Worm (Caenorhabditis elegans) whole organism, early embryonic: ENCODE measurements around the gene W09C2.10.

ENCODE experiments used
- B0310.2 ChIP-seq: sonication (generic microtip); optimal IDR thresholded peaks from 2 replicates; lab custom pipeline; 2016; ENCODE audit warnings: mild to moderate bottlenecking, missing genetic modification characterization, missing compliant biosample characterization
- F13C5.2 ChIP-seq: sonication (generic microtip); optimal IDR thresholded peaks from 2 replicates; lab custom pipeline; 2017; ENCODE audit warnings: mild to moderate bottlenecking, missing genetic modification characterization, inconsistent platforms, missing compliant biosample characterization
- aly-1 ChIP-seq: sonication (generic microtip); optimal IDR thresholded peaks from 2 replicates; lab custom pipeline; 2016; ENCODE audit warnings: missing genetic modification characterization, missing compliant biosample characterization
- ama-1 ChIP-seq: fragments of 150-350 bp; optimal IDR thresholded peaks from 2 replicates; lab custom pipeline; 2014
- ceh-13 ChIP-seq: fragments of 200-800 bp; sonication (Bioruptor generic); optimal IDR thresholded peaks from 2 replicates; lab custom pipeline; 2018; ENCODE audit warnings: mild to moderate bottlenecking, missing genetic modification characterization, missing compliant biosample characterization
- ceh-36 ChIP-seq: sonication (generic microtip); optimal IDR thresholded peaks from 2 replicates; lab custom pipeline; 2016; ENCODE audit warnings: missing genetic modification characterization, inconsistent platforms, missing compliant biosample characterization
- ets-7 ChIP-seq: sonication (generic microtip); optimal IDR thresholded peaks from 2 replicates; lab custom pipeline; 2016; ENCODE audit warnings: missing genotype, missing genetic modification characterization, missing compliant biosample characterization
- flt-1 ChIP-seq: fragments of 200-800 bp; sonication (Bioruptor generic); IDR thresholded peaks from 2 replicates; pipeline ENCODE4 v1.3.6; 2022; ENCODE audit warnings: missing genetic modification characterization, missing compliant biosample characterization
- hmbx-1 ChIP-seq: sonication (generic microtip); optimal IDR thresholded peaks from 2 replicates; lab custom pipeline; 2016; ENCODE audit warnings: mild to moderate bottlenecking, missing genetic modification characterization, missing compliant biosample characterization
- hmg-4 ChIP-seq: fragments of 200-800 bp; sonication (Bioruptor generic); optimal IDR thresholded peaks from 2 replicates; lab custom pipeline; 2018; ENCODE audit warnings: mild to moderate bottlenecking, missing genetic modification characterization, missing compliant biosample characterization
- hnd-1 ChIP-seq: sonication (generic microtip); optimal IDR thresholded peaks from 2 replicates; lab custom pipeline; 2016; ENCODE audit warnings: missing genetic modification characterization, missing compliant biosample characterization
- pes-1 ChIP-seq: fragments of 200-800 bp; sonication (Bioruptor generic); IDR thresholded peaks from 2 replicates; pipeline ENCODE4 v1.3.6; 2022; ENCODE audit warnings: missing genetic modification reagents, missing genetic modification characterization, missing compliant biosample characterization
- scrt-1 ChIP-seq: fragments of 200-800 bp; sonication (Bioruptor generic); IDR thresholded peaks from 2 replicates; pipeline ENCODE4 v1.3.6; 2022; ENCODE audit warnings: missing genetic modification characterization, missing compliant biosample characterization
- sea-1 ChIP-seq: fragments of 200-800 bp; sonication (Bioruptor generic); conservative IDR thresholded peaks from 2 replicates; pipeline ENCODE4 v1.3.6; 2022; ENCODE audit warnings: missing genetic modification characterization, missing compliant biosample characterization
- tbx-11 ChIP-seq: fragments of 200-800 bp; sonication (Bioruptor generic); IDR thresholded peaks from 2 replicates; pipeline ENCODE4 v1.3.6; 2022; ENCODE audit warnings: missing genetic modification characterization, missing compliant biosample characterization
- tbx-37 ChIP-seq: fragments of 200-800 bp; sonication (Bioruptor generic); conservative IDR thresholded peaks from 2 replicates; pipeline ENCODE4 v1.3.6; 2022; ENCODE audit warnings: missing genetic modification reagents, missing genetic modification characterization, missing compliant biosample characterization
- tra-4 ChIP-seq: sonication (generic microtip); optimal IDR thresholded peaks from 2 replicates; lab custom pipeline; 2017; ENCODE audit warnings: missing genetic modification characterization, missing compliant biosample characterization

Gene W09C2.10

ce11 chrIV:9667084-9667483 is 42.2 kb upstream of the W09C2.10 start:
- TF ChIP-seq flt-1 (no peak), hmg-4 (GFP tag; lab: Kevin White, UChicago) (no peak), F13C5.2 (tag; lab: Kevin White, UChicago) (no peak), ceh-36 (tag; lab: Kevin White, UChicago) (no peak), pes-1 (no peak), scrt-1 (GFP tag; lab: Robert Waterston, UW) (no peak), hnd-1 (tag; lab: Kevin White, UChicago) (no peak), tra-4 (no peak), sea-1 (GFP tag; lab: Robert Waterston, UW) (no peak), tbx-11 (no peak), B0310.2 (no peak), aly-1 (tag; lab: Kevin White, UChicago) (no peak), ama-1 (lab: Kevin White, UChicago) (no peak), hmbx-1 (tag; lab: Kevin White, UChicago) (no peak), tbx-37 (GFP tag; lab: Robert Waterston, UW) (no peak), ets-7 (tag; lab: Kevin White, UChicago) (no peak), ceh-13 (no peak)

DNA sequence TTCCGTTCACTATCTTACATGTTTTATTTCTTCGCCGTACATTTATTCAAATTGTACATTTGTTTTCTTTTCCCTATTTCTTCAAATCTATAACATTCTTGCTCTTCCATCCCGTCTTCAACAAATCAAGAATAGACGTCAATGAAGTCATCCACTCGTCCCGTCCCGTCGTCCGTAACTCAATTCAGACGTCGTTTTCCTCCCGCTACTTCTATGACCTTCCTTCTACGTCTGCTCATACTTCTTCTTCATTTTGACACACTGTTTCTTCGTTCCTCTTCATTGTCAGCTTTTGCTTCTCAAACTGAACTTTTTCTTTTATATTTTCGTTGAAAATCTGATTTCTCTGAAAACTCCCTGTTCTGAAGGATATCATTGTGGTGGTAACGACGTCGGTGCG is 35.1 kb upstream of the W09C2.10 start:
- TF ChIP-seq sea-1 (GFP tag; lab: Robert Waterston, UW) (no peak), hnd-1 (tag; lab: Kevin White, UChicago) (no peak), F13C5.2 (tag; lab: Kevin White, UChicago) (no peak)

DNA sequence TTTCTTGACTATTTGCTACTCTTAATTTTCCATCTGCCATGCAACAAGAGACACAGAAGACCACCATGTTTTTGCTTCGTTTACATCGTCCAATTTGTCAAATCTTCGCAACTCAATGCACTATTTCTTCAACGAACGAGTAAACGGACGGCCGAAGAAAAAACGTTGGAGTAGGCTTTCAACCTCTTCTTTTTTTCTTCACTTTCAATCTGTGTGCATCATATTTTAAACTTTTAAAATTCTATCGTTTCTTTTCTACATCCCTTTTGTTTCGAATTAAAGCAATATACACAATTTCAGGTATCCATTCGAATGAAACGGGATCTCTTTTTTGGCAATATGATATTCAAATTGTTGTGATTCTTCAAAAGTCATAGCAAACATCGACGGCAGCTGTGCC is 32.9 kb upstream of the W09C2.10 start, which contains the start of gene acc-1:
Gene acc-1, plus strand, starts transcription at position 301 of the 400 bp plus-strand sequence.
- TF ChIP-seq ets-7 (tag; lab: Kevin White, UChicago) (no peak), aly-1 (tag; lab: Kevin White, UChicago) (no peak), ceh-36 (tag; lab: Kevin White, UChicago) (no peak), tbx-37 (GFP tag; lab: Robert Waterston, UW) (no peak), scrt-1 (GFP tag; lab: Robert Waterston, UW) (no peak), sea-1 (GFP tag; lab: Robert Waterston, UW) (no peak), F13C5.2 (tag; lab: Kevin White, UChicago) (no peak), hnd-1 (tag; lab: Kevin White, UChicago) (no peak), hmg-4 (GFP tag; lab: Kevin White, UChicago) (no peak), pes-1 (no peak), ceh-13 (no peak)

ce11 chrIV:9655556-9655955 is 30.7 kb upstream of the W09C2.10 start:
- TF ChIP-seq tra-4 (no peak), scrt-1 (GFP tag; lab: Robert Waterston, UW) (no peak), flt-1 (no peak), ama-1 (lab: Kevin White, UChicago) (no peak), ets-7 (tag; lab: Kevin White, UChicago) (no peak), hnd-1 (tag; lab: Kevin White, UChicago) (no peak), ceh-13 (no peak), sea-1 (GFP tag; lab: Robert Waterston, UW) (no peak), pes-1 (no peak), hmg-4 (GFP tag; lab: Kevin White, UChicago) (no peak), hmbx-1 (tag; lab: Kevin White, UChicago) (no peak), aly-1 (tag; lab: Kevin White, UChicago) (no peak), B0310.2 (no peak), tbx-37 (GFP tag; lab: Robert Waterston, UW) (no peak), F13C5.2 (tag; lab: Kevin White, UChicago) (no peak), tbx-11 (no peak), ceh-36 (tag; lab: Kevin White, UChicago) (no peak)

- TF ChIP-seq ama-1 (lab: Kevin White, UChicago), result no peak
- no peak for TF ChIP-seq scrt-1 (GFP tag; lab: Robert Waterston, UW)
- TF ChIP-seq flt-1, result no peak
- no peak for TF ChIP-seq hmg-4 (GFP tag; lab: Kevin White, UChicago)
- no peak for TF ChIP-seq pes-1
- no peak for TF ChIP-seq tbx-11
- no peak for TF ChIP-seq B0310.2
- no peak for TF ChIP-seq tbx-37 (GFP tag; lab: Robert Waterston, UW)
Observed at ce11 chrIV:9654017-9654416, 29.1 kb upstream of the W09C2.10 start, which contains the start of gene F58G6.7. TSS of gene F58G6.7 (plus strand) at chrIV:9654317.

ce11 chrIV:9653184-9653583 is 28.3 kb upstream of the W09C2.10 start, which contains the start of gene F58G6.3:
TSS of gene F58G6.3 (plus strand) at chrIV:9653535.
- no peak for TF ChIP-seq ama-1 (lab: Kevin White, UChicago)

DNA sequence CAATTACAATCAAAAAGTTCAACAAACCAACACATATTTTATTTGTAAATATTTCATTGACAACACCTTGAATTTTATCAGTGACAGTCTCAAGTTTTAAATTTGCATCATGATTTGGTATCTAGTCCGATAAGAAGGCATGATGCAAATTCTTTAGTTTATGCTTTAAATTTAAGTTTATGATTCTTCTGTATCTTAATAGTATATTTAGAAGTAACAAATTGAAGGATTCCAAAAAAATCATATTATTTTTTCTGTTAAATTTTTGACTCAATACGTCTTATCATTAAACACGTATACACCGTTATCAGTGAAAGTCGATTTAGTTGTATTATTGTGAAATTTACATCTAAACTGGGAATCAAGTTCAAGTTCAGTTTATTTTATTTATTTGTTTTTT is 26.4 kb upstream of the W09C2.10 start, which contains the start of gene chca-1:
Gene chca-1, plus strand, starts transcription at position 161 of the 400 bp plus-strand sequence.
- TF ChIP-seq flt-1 (no peak), B0310.2 (no peak), ets-7 (tag; lab: Kevin White, UChicago) (no peak), F13C5.2 (tag; lab: Kevin White, UChicago) (no peak), tbx-11 (no peak), hnd-1 (tag; lab: Kevin White, UChicago) (no peak), sea-1 (GFP tag; lab: Robert Waterston, UW) (no peak), tbx-37 (GFP tag; lab: Robert Waterston, UW) (no peak), hmg-4 (GFP tag; lab: Kevin White, UChicago) (no peak), scrt-1 (GFP tag; lab: Robert Waterston, UW) (no peak)

- TF ChIP-seq ceh-13, result no peak
- no peak for TF ChIP-seq pes-1
- TF ChIP-seq ama-1 (lab: Kevin White, UChicago), result no peak
- no peak for TF ChIP-seq hmbx-1 (tag; lab: Kevin White, UChicago)
- no peak for TF ChIP-seq B0310.2
- TF ChIP-seq hmg-4 (GFP tag; lab: Kevin White, UChicago), result no peak
- no peak for TF ChIP-seq hnd-1 (tag; lab: Kevin White, UChicago)
- TF ChIP-seq tbx-37 (GFP tag; lab: Robert Waterston, UW), result no peak
- TF ChIP-seq tbx-11, result no peak
- TF ChIP-seq aly-1 (tag; lab: Kevin White, UChicago), result no peak
- TF ChIP-seq tra-4, result no peak
- no peak for TF ChIP-seq sea-1 (GFP tag; lab: Robert Waterston, UW)
- no peak for TF ChIP-seq ceh-36 (tag; lab: Kevin White, UChicago)
Observed at ce11 chrIV:9648682-9649081, 23.8 kb upstream of the W09C2.10 start, which contains the start of gene srm-3. TSS of gene srm-3 (plus strand) at chrIV:9648982.
